Worm (Caenorhabditis elegans) whole organism, dauer: ENCODE measurements around the gene M01H9.5.

Source experiments
- unc-62 ChIP-seq: sonication (generic microtip); optimal IDR thresholded peaks from 2 replicates; lab custom pipeline; 2017; ENCODE audit warnings: missing biosample characterization, missing genetic modification reagents, missing genetic modification characterization

The M01H9.5 gene

DNA sequence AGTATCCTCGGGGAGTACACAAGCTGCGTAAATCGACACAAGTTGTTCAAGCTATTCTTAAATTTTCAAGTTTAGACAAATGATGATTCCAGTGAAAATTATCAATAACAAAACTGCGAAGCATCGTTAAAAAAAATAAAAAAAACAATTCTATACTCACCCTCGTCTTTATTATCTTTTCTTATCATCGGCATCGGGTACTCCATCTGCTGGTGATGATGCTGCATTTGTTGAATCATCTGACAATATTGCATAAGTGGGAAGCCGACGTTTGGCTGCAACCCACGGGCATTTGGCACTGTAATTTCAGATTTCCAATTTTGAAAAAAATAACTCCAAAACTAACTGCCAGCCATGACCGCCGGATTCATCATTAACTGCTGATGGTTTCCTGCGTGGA is 16.0 kb downstream of the M01H9.5 start:
- TF ChIP-seq unc-62 (GFP tag; lab: Kevin White, UChicago): no peak

DNA sequence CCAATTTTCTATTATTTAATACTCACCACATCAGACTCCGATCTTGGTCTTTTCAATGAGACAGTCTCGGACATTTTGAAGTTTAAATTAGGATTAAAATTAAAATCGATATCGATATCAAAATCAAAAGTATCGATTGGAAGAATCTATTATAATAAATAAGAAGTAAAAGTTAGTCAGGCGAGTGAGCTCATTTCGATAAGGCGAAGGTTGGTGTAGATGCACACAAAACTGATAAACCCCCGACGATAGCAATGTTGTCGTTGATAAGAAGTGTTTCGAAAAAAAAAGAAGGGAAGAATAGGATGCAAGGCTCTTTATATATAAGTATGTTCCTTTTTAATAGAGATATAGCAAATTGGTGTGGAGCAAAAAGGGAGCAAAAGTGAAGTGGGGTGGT is 17.2 kb downstream of the M01H9.5 start, which contains the start of gene M01H9.4:
TSS of gene M01H9.4 (minus strand) at position 379 of the 400 bp plus-strand sequence.
- TF ChIP-seq unc-62 (GFP tag; lab: Kevin White, UChicago): no peak

DNA sequence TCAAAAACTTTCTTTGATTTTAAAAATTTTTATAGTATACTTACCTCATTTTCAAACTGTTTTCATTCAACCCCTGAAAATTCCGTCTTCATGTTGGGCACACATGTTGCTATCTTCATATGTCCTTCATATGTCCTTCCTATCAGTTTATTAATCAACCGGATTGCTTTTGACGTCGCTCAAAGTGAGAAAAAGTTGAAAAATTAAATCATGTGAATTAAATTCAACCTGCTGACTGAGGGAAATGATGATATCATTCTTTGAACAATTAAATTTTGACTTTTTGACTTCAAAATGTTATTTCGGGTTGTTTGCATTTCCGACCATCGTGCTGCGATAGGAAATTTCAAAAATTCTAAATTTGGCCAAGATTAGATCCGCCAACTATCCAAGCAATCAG is 19.3 kb downstream of the M01H9.5 start:
- TF ChIP-seq unc-62 (GFP tag; lab: Kevin White, UChicago): no peak

DNA sequence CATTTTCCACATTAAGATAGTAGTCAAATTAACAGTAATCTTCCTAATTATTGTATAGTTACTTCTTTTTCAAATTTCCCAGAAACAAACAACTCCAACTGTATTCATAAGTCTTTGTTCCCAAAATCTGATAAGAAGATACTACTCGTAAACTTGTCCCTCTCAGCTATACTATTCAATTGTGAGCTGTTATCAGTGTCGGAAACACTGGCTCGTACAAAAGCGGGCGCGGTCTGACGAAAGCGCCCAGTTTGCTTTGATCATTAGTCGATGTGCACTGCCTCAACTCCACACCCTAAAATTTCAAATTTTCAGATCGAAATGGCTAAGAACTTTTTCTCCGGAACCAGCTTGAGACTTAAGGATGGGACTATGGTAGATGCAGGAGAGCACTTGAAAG is 21.5 kb downstream of the M01H9.5 start, which contains the start of gene trx-3:
TSS of gene trx-3 (plus strand) at position 291 of the 400 bp plus-strand sequence.
- TF ChIP-seq unc-62 (GFP tag; lab: Kevin White, UChicago): no peak

DNA sequence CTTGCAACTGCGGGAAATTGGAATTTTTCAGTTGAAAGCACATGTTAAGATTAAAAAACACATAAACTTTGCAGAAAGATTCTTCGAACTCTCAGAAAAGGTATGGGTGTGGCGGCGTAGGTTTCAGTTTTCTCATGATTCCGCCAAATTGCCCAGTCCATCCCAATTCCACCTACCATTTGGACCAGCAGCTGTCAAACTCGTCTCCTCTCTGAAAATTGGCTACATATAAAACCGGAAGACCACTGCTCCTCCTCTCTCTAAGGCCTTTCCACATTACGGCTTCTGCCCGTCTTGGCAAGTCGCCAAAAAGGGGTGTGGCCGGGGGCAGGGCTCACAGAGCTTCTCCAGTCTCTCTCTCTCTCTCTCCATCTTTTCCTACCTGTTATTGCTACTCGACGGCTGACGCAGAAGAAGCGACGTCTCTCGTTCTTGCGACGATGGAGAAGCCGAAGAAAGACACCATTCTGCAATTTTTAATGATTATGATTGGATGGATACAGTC is 24.9 kb downstream of the M01H9.5 start, which contains the start of gene ZK180.7:
TSS of gene ZK180.7 (plus strand) at position 395 of the 505 bp plus-strand sequence.
- TF ChIP-seq unc-62 (GFP tag; lab: Kevin White, UChicago): no peak

DNA sequence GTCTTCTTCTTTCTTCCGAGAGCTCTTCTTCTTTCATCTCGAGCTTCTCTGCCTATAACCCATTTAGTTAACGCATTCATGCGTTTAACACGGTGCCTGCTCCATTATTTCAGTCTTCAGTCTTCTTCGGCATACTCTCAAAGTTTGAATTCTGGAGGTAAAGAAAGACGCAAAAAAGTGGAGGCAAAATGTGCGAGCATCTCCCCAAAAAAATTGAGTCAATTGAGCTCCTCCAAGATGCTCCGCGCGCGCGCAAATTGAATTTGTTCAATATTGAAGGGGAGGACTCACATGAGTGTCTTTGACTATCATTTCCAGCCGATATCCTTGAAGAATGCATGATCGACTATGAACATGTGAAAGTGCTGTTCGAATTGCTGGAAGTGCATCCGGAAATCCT is 39.8 kb downstream of the M01H9.5 start:
- TF ChIP-seq unc-62 (GFP tag; lab: Kevin White, UChicago): no peak

DNA sequence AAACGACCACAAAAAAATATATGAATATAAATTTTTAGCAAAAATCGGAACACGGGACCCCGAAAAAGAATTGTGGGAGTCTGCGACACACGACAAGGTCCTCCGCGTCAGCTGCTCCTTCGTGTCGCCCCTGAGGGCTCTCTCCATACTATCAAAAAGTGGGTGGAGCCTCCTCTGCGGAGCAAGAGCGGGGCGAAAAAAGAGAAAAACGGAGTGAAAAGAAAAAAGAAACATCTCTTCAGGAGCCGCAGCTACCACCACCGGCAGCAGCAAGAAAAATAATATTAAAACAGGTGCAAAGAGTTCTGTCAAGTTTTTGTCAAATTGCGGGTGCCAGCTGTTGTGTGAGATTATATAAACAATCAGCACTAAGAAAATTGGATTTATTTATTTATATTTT is 41.4 kb downstream of the M01H9.5 start, which contains the start of gene gbb-2:
TSS of gene gbb-2 (minus strand) at position 112 of the 400 bp plus-strand sequence.
- TF ChIP-seq unc-62 (GFP tag; lab: Kevin White, UChicago): no peak

DNA sequence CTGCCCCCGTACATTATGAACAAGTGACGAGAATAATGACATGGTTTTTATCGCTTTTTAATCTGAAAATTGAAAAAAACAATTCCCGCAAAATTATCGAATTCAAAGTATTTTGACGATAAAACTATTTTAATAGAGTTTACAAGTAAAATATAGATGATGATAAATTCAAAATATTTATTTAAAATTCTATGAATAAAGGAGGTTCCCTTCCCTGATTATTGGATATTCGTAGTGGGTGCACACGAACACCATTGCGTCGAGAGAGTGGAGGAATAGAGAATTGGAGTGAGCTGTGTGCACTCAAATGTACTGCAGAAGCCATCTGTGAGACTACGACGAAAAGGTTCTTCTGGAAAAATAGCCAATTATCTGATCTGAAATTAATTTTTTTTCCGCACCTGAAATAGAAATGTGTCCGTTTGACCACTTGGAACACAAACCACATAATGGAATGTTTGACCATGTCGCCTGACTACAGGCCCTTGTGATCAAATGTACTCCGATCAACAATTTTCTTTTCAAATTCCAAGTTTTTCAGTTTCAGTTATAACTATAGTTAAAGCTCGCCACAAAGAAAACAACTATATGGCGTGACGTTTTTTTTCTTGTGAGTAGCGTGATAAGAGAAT is 46.1 kb downstream of the M01H9.5 start, which contains the start of the genes rfth-1 and ZK180.8:
TSS of gene rfth-1 (minus strand) at position 51 of the 632 bp plus-strand sequence.
TSS of gene ZK180.8 (minus strand) at position 466 of the 632 bp plus-strand sequence.
- no peak for TF ChIP-seq unc-62 (GFP tag; lab: Kevin White, UChicago)

DNA sequence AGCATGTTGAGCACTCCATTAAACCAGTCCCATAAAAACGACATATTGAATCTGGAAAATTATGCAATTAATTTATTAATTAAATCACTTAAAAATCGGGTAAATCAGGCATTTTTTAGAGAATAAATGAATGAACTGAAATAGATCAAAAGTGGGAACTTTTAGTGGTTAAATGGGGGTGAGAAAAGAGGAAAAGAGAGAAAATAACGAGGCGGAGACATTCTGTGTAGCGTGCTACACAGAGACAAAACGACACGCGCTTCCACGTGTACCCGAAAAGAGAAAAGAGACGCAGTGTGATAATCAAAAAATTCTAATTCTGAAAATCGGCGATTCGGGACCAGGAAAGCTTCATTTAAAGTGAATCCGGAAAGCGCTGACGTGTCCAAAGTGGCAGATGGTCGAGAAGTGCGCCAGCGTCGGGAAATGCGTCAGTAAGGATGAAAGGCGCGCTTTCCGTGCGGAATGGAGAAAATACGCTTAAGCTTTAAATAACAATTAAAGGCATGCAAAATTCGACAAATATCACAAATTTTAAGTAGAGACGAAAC is 48.1 kb downstream of the M01H9.5 start, which contains the start of gene sar-1:
TSS of gene sar-1 (minus strand) at position 51 of the 551 bp plus-strand sequence.
- no peak for TF ChIP-seq unc-62 (GFP tag; lab: Kevin White, UChicago)

DNA sequence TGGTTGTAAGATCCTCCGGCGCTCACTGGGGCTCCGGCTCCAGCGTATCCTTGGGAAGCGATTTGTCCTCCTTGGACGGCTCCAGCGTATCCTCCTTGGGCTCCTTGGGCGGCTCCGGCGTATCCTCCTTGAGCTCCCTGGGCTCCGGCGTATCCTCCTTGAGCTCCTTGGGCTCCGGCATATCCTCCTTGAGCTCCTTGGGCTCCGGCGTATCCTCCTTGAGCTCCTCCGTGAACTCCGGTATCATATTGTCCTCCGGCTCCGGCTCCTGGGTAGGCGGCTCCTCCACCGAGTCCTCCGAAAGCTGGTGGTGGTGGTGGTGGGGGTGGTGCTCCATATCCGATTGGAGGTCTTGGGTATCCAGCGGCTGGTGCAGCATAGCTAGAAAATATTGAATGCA is 51.2 kb downstream of the M01H9.5 start:
- no peak for TF ChIP-seq unc-62 (GFP tag; lab: Kevin White, UChicago)

DNA sequence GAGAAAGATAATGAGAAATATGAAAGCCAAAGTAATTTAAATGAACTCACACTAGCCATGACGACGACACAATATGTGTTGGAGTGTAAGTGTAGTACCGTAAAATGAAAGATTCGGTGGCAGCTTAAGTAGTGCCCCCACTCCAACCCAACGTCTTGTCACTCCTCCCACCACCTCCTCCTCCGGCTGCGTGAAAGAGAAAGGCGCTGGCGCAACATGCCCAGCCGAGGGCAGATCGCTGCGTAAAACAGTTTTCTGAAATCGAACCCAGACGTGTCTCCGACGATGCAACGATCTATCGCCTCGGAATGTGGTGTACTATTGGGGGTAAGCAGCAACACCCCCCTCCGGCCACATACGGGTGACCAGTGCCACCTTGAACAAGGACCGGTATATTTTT is 51.8 kb downstream of the M01H9.5 start, which contains the start of gene ZK180.5:
TSS of gene ZK180.5 (minus strand) at position 101 of the 400 bp plus-strand sequence.
- no peak for TF ChIP-seq unc-62 (GFP tag; lab: Kevin White, UChicago)
